Worm (Caenorhabditis elegans) whole organism, late embryonic: ENCODE data around the gene Y54G11A.4.

ENCODE experiments used
- elt-2 ChIP-seq: sonication (generic microtip); optimal IDR thresholded peaks from 2 replicates; lab custom pipeline; 2016; ENCODE audit warnings: missing genetic modification reagents, missing genetic modification characterization, missing compliant biosample characterization
- pha-4 ChIP-seq: fragments of 150-350 bp; optimal IDR thresholded peaks from 2 replicates; lab custom pipeline; 2018; ENCODE audit warnings: missing biosample characterization, missing genetic modification reagents, missing genetic modification characterization
- sox-4 ChIP-seq: sonication (generic microtip); optimal IDR thresholded peaks from 2 replicates; lab custom pipeline; 2017; ENCODE audit warnings: mild to moderate bottlenecking, missing genetic modification characterization, inconsistent platforms, missing compliant biosample characterization

DNA sequence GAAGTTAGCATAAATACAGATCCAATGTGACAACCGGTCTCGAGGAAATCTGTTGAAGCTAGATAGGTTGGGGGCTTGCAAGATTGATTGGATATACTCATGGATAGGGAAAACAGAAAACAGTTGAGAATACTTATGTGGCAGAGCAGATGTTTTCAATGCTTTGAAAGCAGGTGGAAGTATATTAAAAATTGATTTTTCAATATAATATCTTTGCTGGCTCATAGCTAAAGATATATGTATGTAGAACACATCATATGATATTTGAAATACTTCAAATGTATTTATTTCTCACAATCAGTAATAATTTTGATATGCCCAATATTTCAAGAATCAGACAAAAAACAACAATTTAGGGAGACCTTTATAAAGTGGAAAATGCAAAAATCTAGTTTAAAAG, 5.3 kb upstream of the Y54G11A.4 start, which contains the start of gene srh-41:
- TF ChIP-seq pha-4 (tag; lab: Kevin White, UChicago), result no peak
- TF ChIP-seq sox-4 (tag; lab: Kevin White, UChicago), result no peak
- no peak for TF ChIP-seq elt-2 (tag; lab: Kevin White, UChicago)
